Worm (Caenorhabditis elegans) whole organism, L3 larva: ENCODE measurements around the gene ZK1128.7.

Source experiments
- ceh-28 ChIP-seq: fragments of 150-350 bp; optimal IDR thresholded peaks from 2 replicates; lab custom pipeline; 2014; ENCODE audit warnings: missing biosample characterization, missing genetic modification reagents, missing genetic modification characterization
- ceh-82 ChIP-seq: fragments of 150-350 bp; optimal IDR thresholded peaks from 2 replicates; lab custom pipeline; 2014; ENCODE audit warnings: missing biosample characterization, missing genetic modification characterization
- ceh-9 ChIP-seq: sonication (generic microtip); optimal IDR thresholded peaks from 2 replicates; lab custom pipeline; 2018; ENCODE audit warnings: missing biosample characterization, missing genetic modification characterization
- daf-12 ChIP-seq: fragments of 150-350 bp; optimal IDR thresholded peaks from 2 replicates; lab custom pipeline; 2014; ENCODE audit warnings: missing biosample characterization, missing genetic modification reagents, missing genetic modification characterization
- egl-27 ChIP-seq: sonication (generic microtip); optimal IDR thresholded peaks from 4 replicates; lab custom pipeline; 2017; ENCODE audit warnings: missing biosample characterization, missing genetic modification reagents, missing genetic modification characterization
- egl-5 ChIP-seq: fragments of 150-350 bp; optimal IDR thresholded peaks from 2 replicates; lab custom pipeline; 2017; ENCODE audit warnings: missing biosample characterization, missing genetic modification reagents, missing genetic modification characterization, inconsistent platforms
- elt-1 ChIP-seq: fragments of 150-350 bp; optimal IDR thresholded peaks from 2 replicates; lab custom pipeline; 2014; ENCODE audit warnings: missing biosample characterization, missing genetic modification characterization
- eor-1 ChIP-seq, 2 experiments: fragments of 150-350 bp; optimal IDR thresholded peaks; 2 replicates each; lab custom pipeline; 2014 to 2018; ENCODE audit warnings: missing biosample characterization in 2 of 2, missing genetic modification characterization in 2 of 2
- fkh-10 ChIP-seq: sonication (generic microtip); optimal IDR thresholded peaks from 2 replicates; lab custom pipeline; 2017; ENCODE audit warnings: missing biosample characterization, missing genetic modification reagents, missing genetic modification characterization
- fkh-2 ChIP-seq: fragments of 150-350 bp; optimal IDR thresholded peaks from 2 replicates; lab custom pipeline; 2014; ENCODE audit warnings: missing biosample characterization, missing genetic modification reagents, missing genetic modification characterization
- fos-1 ChIP-seq: fragments of 150-350 bp; optimal IDR thresholded peaks from 2 replicates; lab custom pipeline; 2014; ENCODE audit warnings: missing biosample characterization, missing genetic modification characterization
- hmg-11 ChIP-seq: sonication (generic microtip); optimal IDR thresholded peaks from 2 replicates; lab custom pipeline; 2016; ENCODE audit warnings: missing genetic modification characterization, missing compliant biosample characterization
- jun-1 ChIP-seq: fragments of 150-350 bp; optimal IDR thresholded peaks from 2 replicates; lab custom pipeline; 2014; ENCODE audit warnings: missing biosample characterization, missing genetic modification reagents, missing genetic modification characterization
- lin-15B ChIP-seq: fragments of 150-350 bp; optimal IDR thresholded peaks from 2 replicates; lab custom pipeline; 2014; ENCODE audit warnings: missing biosample characterization, missing genetic modification characterization
- lin-39 ChIP-seq: fragments of 150-350 bp; optimal IDR thresholded peaks from 2 replicates; lab custom pipeline; 2018; ENCODE audit warnings: missing biosample characterization, missing genetic modification reagents, missing genetic modification characterization
- mdl-1 ChIP-seq: fragments of 150-350 bp; optimal IDR thresholded peaks from 2 replicates; lab custom pipeline; 2014; ENCODE audit warnings: missing biosample characterization, missing genetic modification characterization
- mml-1 ChIP-seq: fragments of 150-350 bp; sonication (generic microtip); optimal IDR thresholded peaks from 3 replicates; lab custom pipeline; 2014; ENCODE audit warnings: missing biosample characterization, missing genetic modification characterization
- nfya-1 ChIP-seq: sonication (generic microtip); optimal IDR thresholded peaks from 2 replicates; lab custom pipeline; 2017; ENCODE audit warnings: missing genetic modification characterization, mild to moderate bottlenecking, missing compliant biosample characterization, antibody characterized with exemption, moderate library complexity; ENCODE audit not compliant: insufficient read depth
- nhr-12 ChIP-seq: fragments of 150-350 bp; optimal IDR thresholded peaks from 2 replicates; lab custom pipeline; 2014; ENCODE audit warnings: missing biosample characterization, missing genetic modification characterization
- nhr-23 ChIP-seq: fragments of 150-350 bp; optimal IDR thresholded peaks from 2 replicates; lab custom pipeline; 2014; ENCODE audit warnings: missing biosample characterization, missing genetic modification reagents, missing genetic modification characterization
- nhr-25 ChIP-seq: sonication (generic microtip); optimal IDR thresholded peaks from 2 replicates; lab custom pipeline; 2017; ENCODE audit warnings: missing biosample characterization, missing genetic modification characterization
- nhr-43 ChIP-seq: sonication (generic microtip); optimal IDR thresholded peaks from 2 replicates; lab custom pipeline; 2016; ENCODE audit warnings: mild to moderate bottlenecking, missing genetic modification characterization, missing compliant biosample characterization; ENCODE audit not compliant: poor library complexity, severe bottlenecking
- nhr-67 ChIP-seq: fragments of 150-350 bp; optimal IDR thresholded peaks from 2 replicates; lab custom pipeline; 2014; ENCODE audit warnings: missing biosample characterization, missing genetic modification characterization
- nhr-76 ChIP-seq: fragments of 150-350 bp; sonication (generic microtip); optimal IDR thresholded peaks from 5 replicates; lab custom pipeline; 2014; ENCODE audit warnings: missing biosample characterization, missing genetic modification characterization
- nhr-77 ChIP-seq: fragments of 150-350 bp; optimal IDR thresholded peaks from 2 replicates; lab custom pipeline; 2014; ENCODE audit warnings: missing biosample characterization, missing genetic modification characterization
- pha-4 ChIP-seq: fragments of 150-350 bp; optimal IDR thresholded peaks from 2 replicates; lab custom pipeline; 2014; ENCODE audit warnings: missing biosample characterization, missing genetic modification reagents, missing genetic modification characterization
- sea-2 ChIP-seq: fragments of 150-350 bp; sonication (generic microtip); optimal IDR thresholded peaks from 4 replicates; lab custom pipeline; 2014; ENCODE audit warnings: missing biosample characterization, missing genetic modification reagents, missing genetic modification characterization
- skn-1 ChIP-seq: fragments of 150-350 bp; optimal IDR thresholded peaks from 2 replicates; lab custom pipeline; 2014; ENCODE audit warnings: missing biosample characterization, missing genetic modification characterization
- snpc-4 ChIP-seq: fragments of 150-350 bp; optimal IDR thresholded peaks from 2 replicates; lab custom pipeline; 2014; ENCODE audit warnings: missing biosample characterization, missing genetic modification characterization
- unc-62 ChIP-seq: fragments of 150-350 bp; sonication (generic microtip); optimal IDR thresholded peaks from 4 replicates; lab custom pipeline; 2014; ENCODE audit warnings: missing biosample characterization, missing genetic modification reagents, missing genetic modification characterization
- zag-1 ChIP-seq: fragments of 150-350 bp; optimal IDR thresholded peaks from 2 replicates; lab custom pipeline; 2014; ENCODE audit warnings: missing biosample characterization, missing genetic modification characterization
- ztf-11 ChIP-seq: fragments of 150-350 bp; optimal IDR thresholded peaks from 2 replicates; lab custom pipeline; 2014; ENCODE audit warnings: missing biosample characterization, missing genetic modification characterization
- ztf-4 ChIP-seq: fragments of 150-350 bp; optimal IDR thresholded peaks from 2 replicates; lab custom pipeline; 2014; ENCODE audit warnings: missing biosample characterization, missing genetic modification characterization

ZK1128.7 gene

DNA sequence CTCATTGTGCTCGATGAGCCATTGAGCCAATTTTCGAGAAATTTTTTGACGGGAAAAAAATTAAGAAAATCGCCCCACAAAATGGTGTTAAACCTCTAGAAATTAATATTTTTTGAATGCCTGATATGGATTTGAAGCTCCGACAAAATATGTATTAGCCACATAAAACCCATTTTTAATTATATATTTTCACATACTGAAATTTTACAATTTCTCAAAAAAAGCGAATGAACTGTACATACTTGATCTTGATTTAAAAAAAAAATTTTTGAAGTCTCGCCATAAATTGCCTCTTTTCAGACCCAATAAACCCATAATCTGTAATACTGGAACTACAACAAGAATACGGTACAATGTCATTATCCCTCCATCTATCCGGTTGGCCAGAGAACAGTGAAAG lies 15.7 kb downstream of the ZK1128.7 start, which contains the start of gene nac-3:
Gene nac-3 (plus strand): TSS at position 301 of the 400 bp plus-strand sequence.
- TF ChIP-seq fkh-10 (no peak), nhr-23 (tag; lab: Kevin White, UChicago) (no peak), snpc-4 (no peak), fkh-2 (tag; lab: Kevin White, UChicago) (no peak), jun-1 (tag; lab: Kevin White, UChicago) (no peak), skn-1 (tag; lab: Kevin White, UChicago) (no peak), mml-1 (tag; lab: Kevin White, UChicago) (no peak), unc-62 (GFP tag; lab: Kevin White, UChicago) (no peak), egl-5 (tag; lab: Kevin White, UChicago) (no peak), fos-1 (tag; lab: Kevin White, UChicago) (no peak), ztf-4 (tag; lab: Kevin White, UChicago) (no peak), nhr-12 (tag; lab: Kevin White, UChicago) (no peak), ztf-11 (tag; lab: Kevin White, UChicago) (no peak), pha-4 (tag; lab: Kevin White, UChicago) (no peak), zag-1 (tag; lab: Kevin White, UChicago) (no peak), eor-1 (tag; optimal IDR thresholded peaks at IDR 0.05; lab: Kevin White, UChicago) (no peak), ceh-82 (tag; lab: Kevin White, UChicago) (no peak), elt-1 (no peak)
- TF ChIP-seq, all 47 proteins: peak for 0

DNA sequence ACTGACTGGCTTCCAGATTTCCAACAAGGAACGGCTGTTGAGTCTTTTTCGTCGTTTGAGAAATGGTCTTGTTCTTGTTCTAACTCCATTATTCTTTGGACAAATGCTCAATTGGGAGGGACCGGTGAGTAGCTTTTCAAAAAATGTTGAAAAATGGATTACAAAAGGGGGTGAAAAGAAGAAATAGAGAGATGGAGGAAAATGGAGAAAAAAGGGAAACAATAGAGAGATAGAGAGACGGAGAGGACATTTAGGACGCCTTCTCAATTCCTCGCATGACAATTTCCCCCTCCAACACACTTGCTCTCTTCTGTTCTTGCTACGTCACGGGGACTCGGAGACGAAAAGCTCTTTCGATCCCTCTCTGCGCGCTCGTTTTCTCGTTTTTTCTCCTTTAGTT lies 16.2 kb downstream of the ZK1128.7 start:
- peak; percentile 42 for TF ChIP-seq ceh-82 (tag; lab: Kevin White, UChicago)
- peak; percentile 62 for TF ChIP-seq nfya-1 (tag; lab: Kevin White, UChicago)
- TF ChIP-seq nhr-77 (tag; lab: Kevin White, UChicago) = no peak
- no peak for TF ChIP-seq nhr-67 (tag; lab: Kevin White, UChicago)
- TF ChIP-seq fkh-10 = peak; percentile 16
- no peak for TF ChIP-seq nhr-23 (tag; lab: Kevin White, UChicago)
- TF ChIP-seq hmg-11 = peak; percentile 18
- peak; percentile 69 for TF ChIP-seq lin-39
- TF ChIP-seq, all 47 proteins: peak for 5

DNA sequence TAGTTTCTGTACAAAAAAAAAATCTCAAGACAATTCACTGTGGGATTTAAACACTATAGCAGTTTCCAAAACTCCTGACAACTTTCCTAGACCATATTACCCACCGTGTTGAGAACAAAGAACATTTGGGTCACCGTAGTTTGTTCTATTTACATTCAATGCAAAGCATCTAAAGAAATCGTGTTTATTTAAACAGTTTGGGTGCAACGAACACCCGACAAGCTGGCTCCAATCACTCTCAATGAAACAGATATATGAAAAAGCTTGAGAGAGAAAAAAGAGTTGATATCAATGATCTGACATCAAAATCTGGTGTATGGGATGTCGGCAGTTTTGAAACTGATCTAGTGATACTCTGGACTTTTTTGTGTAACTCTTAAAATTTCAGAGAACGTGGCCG lies 18.2 kb downstream of the ZK1128.7 start:
- TF ChIP-seq daf-12 (tag; lab: Kevin White, UChicago) (no peak), zag-1 (tag; lab: Kevin White, UChicago) (no peak), pha-4 (tag; lab: Kevin White, UChicago) (peak; percentile 93), nfya-1 (tag; lab: Kevin White, UChicago) (peak; percentile 28)

DNA sequence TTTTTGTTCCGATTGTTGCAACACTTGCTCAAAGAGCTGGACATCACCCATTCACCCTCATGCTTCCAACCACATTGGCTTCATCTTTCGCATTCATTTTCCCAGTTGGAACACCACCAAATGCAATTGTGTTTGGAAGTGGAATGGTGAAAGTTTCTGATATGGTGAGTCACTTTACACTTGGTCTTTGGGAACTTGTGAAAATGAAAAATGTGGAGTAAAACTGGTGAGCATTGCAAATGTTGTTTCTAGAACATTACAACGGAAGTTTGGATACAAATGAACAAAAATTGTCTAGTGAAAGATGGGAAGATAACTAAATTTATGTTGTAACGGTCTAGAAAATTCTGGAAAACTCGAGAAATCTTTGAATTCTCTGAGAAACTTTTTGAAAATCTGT lies 19.5 kb downstream of the ZK1128.7 start:
- TF ChIP-seq snpc-4 = no peak

DNA sequence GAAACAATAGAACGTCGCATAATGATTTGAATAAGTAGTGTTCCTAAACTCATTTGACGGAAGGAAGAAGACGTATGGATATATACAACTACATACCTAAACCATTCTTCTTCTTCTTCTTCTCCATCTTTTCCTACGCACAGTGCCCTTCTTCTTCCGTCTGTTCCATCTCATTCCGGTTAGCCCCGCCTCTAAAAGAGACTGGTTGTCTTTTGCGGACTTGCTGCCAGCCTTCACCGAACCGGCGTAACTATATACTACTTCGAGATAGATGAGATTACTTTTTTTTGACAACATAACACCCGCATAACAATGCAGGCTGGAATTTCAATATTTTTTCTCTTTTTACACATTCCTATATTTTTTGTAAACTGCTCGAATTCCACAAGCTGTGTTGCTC lies 23.6 kb downstream of the ZK1128.7 start, which contains the start of the genes K08E5.5 and mua-3:
Gene K08E5.5 (minus strand): TSS at position 101 of the 400 bp plus-strand sequence.
Gene mua-3 (plus strand): TSS at position 313 of the 400 bp plus-strand sequence.
- TF ChIP-seq eor-1 (tag; optimal IDR thresholded peaks at IDR 0.05; lab: Kevin White, UChicago) (no peak), ceh-28 (tag; lab: Kevin White, UChicago) (no peak), snpc-4 (no peak), nhr-43 (tag; lab: Kevin White, UChicago) (no peak), fkh-2 (tag; lab: Kevin White, UChicago) (no peak), nhr-67 (tag; lab: Kevin White, UChicago) (no peak), fkh-10 (no peak), egl-5 (tag; lab: Kevin White, UChicago) (no peak), lin-15B (tag; lab: Kevin White, UChicago) (no peak), ceh-9 (tag; lab: Kevin White, UChicago) (no peak), nfya-1 (tag; lab: Kevin White, UChicago) (no peak), hmg-11 (no peak), sea-2 (GFP tag; lab: Kevin White, UChicago) (no peak), ztf-11 (tag; lab: Kevin White, UChicago) (no peak), pha-4 (tag; lab: Kevin White, UChicago) (no peak), nhr-76 (no peak), ztf-4 (tag; lab: Kevin White, UChicago) (no peak), nhr-25 (tag; lab: Kevin White, UChicago) (no peak), mdl-1 (no peak), egl-27 (no peak)
- TF ChIP-seq, all 47 proteins: peak for 0
